Fruit fly (Drosophila melanogaster) whole organism, embryonic: Measurements from ENCODE around the gene CG13721.
A peak's percentile ranks its signal among the peaks of the same experiment; 100 is the strongest.

Experiments used
- Atf3 ChIP-seq: fragments of 200-800 bp; sonication (Bioruptor generic); optimal IDR thresholded peaks from 3 replicates; lab custom pipeline; 2016; ENCODE audit warnings: missing biosample characterization, missing genetic modification characterization
- Bgb ChIP-seq: fragments of 200-800 bp; sonication (Bioruptor generic); IDR thresholded peaks from 2 replicates; pipeline ENCODE4 v1.3.6; 2022; ENCODE audit warnings: missing biosample characterization, missing genetic modification characterization; ENCODE audit not compliant: partially characterized antibody
- CG11504 ChIP-seq: fragments of 200-800 bp; sonication (Bioruptor generic); optimal IDR thresholded peaks from 3 replicates; lab custom pipeline; 2019; ENCODE audit warnings: missing biosample characterization, mild to moderate bottlenecking, missing genetic modification characterization, moderate library complexity
- CG11560 ChIP-seq: fragments of 200-800 bp; sonication (Bioruptor generic); IDR thresholded peaks from 3 replicates; pipeline ENCODE4 v1.3.6; 2022; ENCODE audit warnings: missing biosample characterization, missing genetic modification characterization
- CG12744 ChIP-seq: fragments of 200-800 bp; sonication (Bioruptor generic); optimal IDR thresholded peaks from 2 replicates; lab custom pipeline; 2016; ENCODE audit warnings: missing biosample characterization, missing genetic modification characterization
- CG13123 ChIP-seq: fragments of 200-800 bp; sonication (Bioruptor generic); optimal IDR thresholded peaks from 2 replicates; lab custom pipeline; 2016; ENCODE audit warnings: missing biosample characterization, missing genetic modification characterization
- CG14014 ChIP-seq: fragments of 200-800 bp; sonication (Bioruptor generic); IDR thresholded peaks from 2 replicates; pipeline ENCODE4 v1.3.6; 2022; ENCODE audit warnings: missing biosample characterization, missing genetic modification characterization
- CG14050 ChIP-seq: fragments of 200-800 bp; sonication (Bioruptor generic); IDR thresholded peaks from 3 replicates; pipeline ENCODE4 v1.3.6; 2022; ENCODE audit warnings: missing biosample characterization, missing genetic modification characterization
- CG15479 ChIP-seq: fragments of 200-800 bp; sonication (Bioruptor generic); optimal IDR thresholded peaks from 3 replicates; lab custom pipeline; 2019; ENCODE audit warnings: missing biosample characterization, mild to moderate bottlenecking, missing genetic modification characterization, moderate library complexity
- CG15601 ChIP-seq: fragments of 200-800 bp; sonication (Bioruptor generic); optimal IDR thresholded peaks from 3 replicates; lab custom pipeline; 2019; ENCODE audit warnings: missing biosample characterization, mild to moderate bottlenecking, missing genetic modification characterization, moderate library complexity
- CG15696 ChIP-seq: fragments of 200-800 bp; sonication (Bioruptor generic); optimal IDR thresholded peaks from 2 replicates; lab custom pipeline; 2019; ENCODE audit warnings: missing biosample characterization, mild to moderate bottlenecking, missing genetic modification characterization, moderate library complexity
- CG16815 ChIP-seq: fragments of 200-800 bp; sonication (Bioruptor generic); optimal IDR thresholded peaks from 3 replicates; lab custom pipeline; 2017; ENCODE audit warnings: missing biosample characterization, mild to moderate bottlenecking, missing genetic modification characterization
- CG17385 ChIP-seq: fragments of 200-800 bp; sonication (Bioruptor generic); optimal IDR thresholded peaks from 3 replicates; lab custom pipeline; 2018; ENCODE audit warnings: missing biosample characterization, mild to moderate bottlenecking, missing genetic modification characterization
- CG18011 ChIP-seq: fragments of 200-800 bp; sonication (Bioruptor generic); optimal IDR thresholded peaks from 2 replicates; lab custom pipeline; 2017; ENCODE audit warnings: missing biosample characterization, missing genetic modification characterization, mild to moderate bottlenecking, moderate library complexity, missing genotype
- CG1832 ChIP-seq: fragments of 200-800 bp; sonication (Bioruptor generic); optimal IDR thresholded peaks from 2 replicates; lab custom pipeline; 2017; ENCODE audit warnings: missing biosample characterization, mild to moderate bottlenecking, missing genetic modification characterization, inconsistent platforms
- CG18619 ChIP-seq: fragments of 200-800 bp; sonication (Bioruptor generic); optimal IDR thresholded peaks from 3 replicates; lab custom pipeline; 2017; ENCODE audit warnings: missing biosample characterization, mild to moderate bottlenecking, missing genetic modification characterization
- CG32532 ChIP-seq: fragments of 200-800 bp; sonication (Bioruptor generic); IDR thresholded peaks from 2 replicates; pipeline ENCODE4 v1.3.6; 2022; ENCODE audit warnings: missing biosample characterization, missing genetic modification characterization
- CG3847 ChIP-seq: fragments of 200-800 bp; sonication (Bioruptor generic); IDR thresholded peaks from 2 replicates; pipeline ENCODE4 v1.3.6; 2022; ENCODE audit warnings: missing biosample characterization, missing genetic modification characterization
- CG7357 ChIP-seq: fragments of 200-800 bp; sonication (Bioruptor generic); IDR thresholded peaks from 3 replicates; pipeline ENCODE4 v1.3.6; 2022; ENCODE audit warnings: missing biosample characterization, missing genetic modification characterization
- CG8089 ChIP-seq: fragments of 200-800 bp; sonication (Bioruptor generic); optimal IDR thresholded peaks from 3 replicates; lab custom pipeline; 2016; ENCODE audit warnings: missing biosample characterization, missing genetic modification characterization
- D19A ChIP-seq: fragments of 200-800 bp; optimal IDR thresholded peaks from 3 replicates; lab custom pipeline; 2019; ENCODE audit warnings: missing biosample characterization, mild to moderate bottlenecking, missing genetic modification characterization, moderate library complexity
- Doc2 ChIP-seq: fragments of 200-800 bp; sonication (Bioruptor generic); IDR thresholded peaks from 2 replicates; pipeline ENCODE4 v1.3.6; 2022; ENCODE audit warnings: missing biosample characterization, missing genetic modification characterization
- HLH54F ChIP-seq: fragments of 200-800 bp; sonication (Bioruptor generic); optimal IDR thresholded peaks from 3 replicates; lab custom pipeline; 2016; ENCODE audit warnings: missing biosample characterization, missing genetic modification characterization
- Lhr ChIP-seq: fragments of 200-800 bp; sonication (Bioruptor generic); optimal IDR thresholded peaks from 3 replicates; lab custom pipeline; 2017; ENCODE audit warnings: mild to moderate bottlenecking, missing biosample characterization, missing genetic modification reagents, missing genetic modification characterization
- NFAT ChIP-seq: fragments of 200-800 bp; sonication (Bioruptor generic); IDR thresholded peaks from 2 replicates; pipeline ENCODE4 v1.3.6; 2022; ENCODE audit warnings: missing biosample characterization, missing genetic modification characterization
- Nf-YA ChIP-seq: fragments of 200-800 bp; sonication (Bioruptor generic); IDR thresholded peaks from 2 replicates; pipeline ENCODE4 v1.3.6; 2022; ENCODE audit warnings: missing biosample characterization, missing genetic modification characterization
- Ptx1 ChIP-seq: fragments of 200-800 bp; sonication (Bioruptor generic); IDR thresholded peaks from 2 replicates; pipeline ENCODE4 v1.3.6; 2022; ENCODE audit warnings: missing biosample characterization, missing genetic modification characterization
- Scr ChIP-seq: fragments of 200-800 bp; sonication (Bioruptor generic); IDR thresholded peaks from 2 replicates; pipeline ENCODE4 v1.3.6; 2022; ENCODE audit warnings: missing biosample characterization, missing genetic modification characterization; ENCODE audit not compliant: partially characterized antibody
- Sox100B ChIP-seq: fragments of 200-800 bp; sonication (Bioruptor generic); optimal IDR thresholded peaks from 3 replicates; lab custom pipeline; 2018; ENCODE audit warnings: missing biosample characterization, mild to moderate bottlenecking, missing genetic modification characterization
- Ssrp ChIP-seq: fragments of 200-800 bp; sonication (Bioruptor generic); optimal IDR thresholded peaks from 2 replicates; lab custom pipeline; 2018; ENCODE audit warnings: missing biosample characterization, mild to moderate bottlenecking, missing genetic modification characterization, moderate library complexity
- Trl ChIP-seq, 3 experiments: fragments of >200 bp in 2 of 3; fragments of 200-800 bp in 1 of 3; sonication (Bioruptor generic) in 1 of 3; optimal IDR thresholded peaks; 2 replicates in 1 of 3; 3 replicates in 2 of 3; lab custom pipeline; 2016 to 2017; ENCODE audit warnings: missing biosample characterization in 1 of 3, missing genetic modification characterization in 1 of 3
- Xrp1 ChIP-seq: fragments of 200-800 bp; sonication (Bioruptor generic); IDR thresholded peaks from 2 replicates; pipeline ENCODE4 v1.3.6; 2022; ENCODE audit warnings: missing biosample characterization, missing genetic modification characterization
- ac ChIP-seq: fragments of 200-800 bp; sonication (Bioruptor generic); optimal IDR thresholded peaks from 3 replicates; lab custom pipeline; 2017; ENCODE audit warnings: missing biosample characterization, mild to moderate bottlenecking, missing genetic modification characterization
- croc ChIP-seq: fragments of 200-800 bp; sonication (Bioruptor generic); conservative IDR thresholded peaks from 3 replicates; pipeline ENCODE4 v1.3.6; 2022; ENCODE audit warnings: missing biosample characterization, missing genetic modification characterization
- esg ChIP-seq: fragments of 200-800 bp; sonication (Bioruptor generic); conservative IDR thresholded peaks from 2 replicates; pipeline ENCODE4 v1.3.6; 2022; ENCODE audit warnings: missing biosample characterization, missing genetic modification characterization
- eve ChIP-seq, 2 experiments: fragments of >200 bp; optimal IDR thresholded peaks; 2 replicates each; lab custom pipeline; 2017; ENCODE audit warnings: missing biosample characterization in 2 of 2, missing genetic modification characterization in 2 of 2
- hb ChIP-seq: fragments of 200-800 bp; sonication (Bioruptor generic); IDR thresholded peaks from 3 replicates; pipeline ENCODE4 v1.3.6; 2022; ENCODE audit warnings: missing biosample characterization, missing genetic modification characterization; ENCODE audit not compliant: partially characterized antibody
- nau ChIP-seq: fragments of 200-800 bp; sonication (Bioruptor generic); optimal IDR thresholded peaks from 3 replicates; lab custom pipeline; 2017; ENCODE audit warnings: missing biosample characterization, mild to moderate bottlenecking, missing genetic modification characterization, missing genetic modification reagents
- peb ChIP-seq: fragments of 200-800 bp; sonication (Bioruptor generic); IDR thresholded peaks from 2 replicates; pipeline ENCODE4 v1.3.6; 2022; ENCODE audit warnings: missing biosample characterization, missing genetic modification characterization
- phol ChIP-seq: fragments of 200-800 bp; sonication (Bioruptor generic); optimal IDR thresholded peaks from 3 replicates; lab custom pipeline; 2018; ENCODE audit warnings: missing biosample characterization, mild to moderate bottlenecking, missing genetic modification characterization, moderate library complexity
- pzg ChIP-seq: fragments of 200-800 bp; sonication (Bioruptor generic); optimal IDR thresholded peaks from 3 replicates; lab custom pipeline; 2018; ENCODE audit warnings: missing biosample characterization, mild to moderate bottlenecking, missing genetic modification characterization, moderate library complexity
- salm ChIP-seq: fragments of 200-800 bp; sonication (Bioruptor generic); optimal IDR thresholded peaks from 2 replicates; lab custom pipeline; 2018; ENCODE audit warnings: missing biosample characterization, mild to moderate bottlenecking, missing genetic modification characterization
- schlank ChIP-seq: fragments of 200-800 bp; sonication (Bioruptor generic); optimal IDR thresholded peaks from 2 replicates; lab custom pipeline; 2018; ENCODE audit warnings: missing biosample characterization, mild to moderate bottlenecking, missing genetic modification characterization
- scrt ChIP-seq: fragments of 200-800 bp; sonication (Bioruptor generic); optimal IDR thresholded peaks from 2 replicates; lab custom pipeline; 2018; ENCODE audit warnings: missing biosample characterization, mild to moderate bottlenecking, missing genetic modification characterization, moderate library complexity
- slp2 ChIP-seq: fragments of 200-800 bp; sonication (Bioruptor generic); optimal IDR thresholded peaks from 2 replicates; lab custom pipeline; 2016; ENCODE audit warnings: missing biosample characterization, missing genetic modification characterization
- sob ChIP-seq: fragments of 200-800 bp; sonication (Bioruptor generic); IDR thresholded peaks from 2 replicates; pipeline ENCODE4 v1.3.6; 2022; ENCODE audit warnings: missing biosample characterization, missing genetic modification characterization
- sug ChIP-seq: fragments of 200-800 bp; optimal IDR thresholded peaks from 2 replicates; lab custom pipeline; 2019; ENCODE audit warnings: missing biosample characterization, mild to moderate bottlenecking, missing genetic modification characterization, moderate library complexity
- vfl ChIP-seq: fragments of 200-800 bp; sonication (Bioruptor generic); optimal IDR thresholded peaks from 2 replicates; lab custom pipeline; 2016; ENCODE audit warnings: missing biosample characterization, missing genetic modification characterization
- wor ChIP-seq: fragments of 200-800 bp; sonication (Bioruptor generic); IDR thresholded peaks from 2 replicates; pipeline ENCODE4 v1.3.6; 2022; ENCODE audit warnings: missing biosample characterization, missing genetic modification characterization
- zf30C ChIP-seq: fragments of 200-800 bp; sonication (Bioruptor generic); optimal IDR thresholded peaks from 3 replicates; lab custom pipeline; 2018; ENCODE audit warnings: missing biosample characterization, mild to moderate bottlenecking, missing genetic modification characterization

CG13721 gene

DNA sequence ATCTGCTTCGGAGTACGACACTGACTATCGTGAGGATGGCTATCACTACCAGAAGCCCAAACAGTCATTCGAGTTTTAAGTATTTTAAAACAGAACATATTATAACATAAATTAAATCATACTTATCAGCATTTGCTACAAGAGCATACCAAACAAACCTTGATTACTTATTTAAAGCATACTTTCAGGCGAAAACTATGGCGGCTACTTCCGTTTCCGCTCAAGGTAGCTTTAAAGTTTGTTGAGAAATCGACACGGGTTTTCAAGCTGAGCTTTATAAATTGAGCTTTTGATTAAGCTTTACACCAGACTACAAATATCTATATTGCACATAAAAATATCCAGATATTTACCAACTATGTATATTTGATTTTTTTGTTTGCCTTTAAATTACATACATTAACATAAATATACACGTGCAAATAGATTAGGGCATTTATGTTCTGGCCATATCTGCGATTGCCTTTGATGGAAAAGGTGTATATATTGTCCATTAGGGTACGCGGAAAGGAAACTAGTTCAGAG, 22.6 kb downstream of the CG13721 start (continued):
- peak; percentile 96 for TF ChIP-seq nau (GFP tag; lab: Kevin White, UChicago)
- TF ChIP-seq NFAT (GFP tag; lab: Robert Waterston, UW) = peak; percentile 40; the same call in 1 of the 2 replicates
- TF ChIP-seq zf30C (GFP tag; lab: Kevin White, UChicago) = peak; percentile 30
- TF ChIP-seq CG3847 (GFP tag; lab: Robert Waterston, UW) = 0 out of 2 replicates have a peak, but pooled peaks have one; percentile 12
- peak; percentile 84 for TF ChIP-seq Sox100B (GFP tag; lab: Kevin White, UChicago)
- peak; percentile 75 for TF ChIP-seq phol (tag; lab: Kevin White, UChicago)
- no peak for TF ChIP-seq wor (GFP tag; lab: Robert Waterston, UW)
- no peak for TF ChIP-seq D19A (tag; lab: Kevin White, UChicago)
- no peak for TF ChIP-seq esg (GFP tag; lab: Robert Waterston, UW)
- peak; percentile 47 for TF ChIP-seq CG13123 (GFP tag; lab: Kevin White, UChicago)
- TF ChIP-seq Bgb (GFP tag; lab: Robert Waterston, UW) = no peak
- TF ChIP-seq CG15479 = no peak
- TF ChIP-seq CG12744 (GFP tag; lab: Kevin White, UChicago) = peak; percentile 91
- peak; percentile 77 for TF ChIP-seq salm
- no peak for TF ChIP-seq Doc2 (GFP tag; lab: Robert Waterston, UW)
- no peak for TF ChIP-seq croc (GFP tag; lab: Robert Waterston, UW)
- TF ChIP-seq ac = no peak
- peak; percentile 83 for TF ChIP-seq CG18011 (GFP tag; lab: Kevin White, UChicago)
- no peak for TF ChIP-seq CG16815 (GFP tag; lab: Kevin White, UChicago)
- no peak for TF ChIP-seq Trl (optimal IDR thresholded peaks at IDR 0.05; lab: Kevin White, UChicago)
- TF ChIP-seq Trl (GFP tag; optimal IDR thresholded peaks at IDR 0.05; lab: Kevin White, UChicago) = peak; percentile 72
- TF ChIP-seq CG11504 = peak; percentile 74
- peak; percentile 68; the same call in 1 of the 2 replicates for TF ChIP-seq CG14014
- no peak for TF ChIP-seq CG15696 (tag; lab: Kevin White, UChicago)
- TF ChIP-seq vfl (GFP tag; lab: Kevin White, UChicago) = no peak
- TF ChIP-seq Ssrp (tag; lab: Kevin White, UChicago) = no peak
- peak; percentile 88 for TF ChIP-seq CG17385 (GFP tag; lab: Kevin White, UChicago)
- TF ChIP-seq CG18619 (GFP tag; lab: Kevin White, UChicago) = peak; percentile 85
- TF ChIP-seq CG15601 = peak; percentile 81
- TF ChIP-seq Nf-YA = peak; percentile 33; the same call in 1 of the 2 replicates
- peak; percentile 14 for TF ChIP-seq HLH54F
- TF ChIP-seq schlank (tag; lab: Kevin White, UChicago) = peak; percentile 85
- TF ChIP-seq sug (tag; lab: Kevin White, UChicago) = peak; percentile 72
- TF ChIP-seq slp2 = peak; percentile 52
- no peak for TF ChIP-seq CG1832
- TF ChIP-seq Scr (GFP tag; lab: Robert Waterston, UW) = no peak
- no peak for TF ChIP-seq pzg (GFP tag; lab: Kevin White, UChicago)
- peak; percentile 82 for TF ChIP-seq CG32532
- TF ChIP-seq peb = no peak
- TF ChIP-seq CG8089 (GFP tag; lab: Kevin White, UChicago) = peak; percentile 67
- TF ChIP-seq hb (GFP tag; lab: Robert Waterston, UW) = no peak
- TF ChIP-seq CG14050 (GFP tag; lab: Robert Waterston, UW) = peak; percentile 63
- peak; percentile 91 for TF ChIP-seq scrt
- peak; percentile 50 for TF ChIP-seq Atf3
- TF ChIP-seq Ptx1 (GFP tag; lab: Robert Waterston, UW) = no peak; the same call in 1 of the 2 replicates
- TF ChIP-seq sob (GFP tag; lab: Robert Waterston, UW) = peak; percentile 80
- no peak for TF ChIP-seq Xrp1 (GFP tag; lab: Robert Waterston, UW)
- TF ChIP-seq Lhr = peak; percentile 78
- TF ChIP-seq CG7357 = no peak
- peak in 1 of 2 experiments; percentile 62 for TF ChIP-seq eve (GFP tag; optimal IDR thresholded peaks at IDR 0.05; lab: Kevin White, UChicago)
- no peak for TF ChIP-seq CG11560 (tag; lab: Robert Waterston, UW)
